Fruit fly (Drosophila melanogaster) whole organism, embryonic: Measurements from ENCODE around the gene CG4650.

Experiments
- ATbp ChIP-seq: fragments of 200-800 bp; sonication (Bioruptor generic); optimal IDR thresholded peaks from 2 replicates; lab custom pipeline; 2017; ENCODE audit warnings: missing biosample characterization, mild to moderate bottlenecking, missing genetic modification characterization, missing genetic modification reagents
- Atf-2 ChIP-seq: fragments of 200-800 bp; sonication (Bioruptor generic); optimal IDR thresholded peaks from 2 replicates; lab custom pipeline; 2016; ENCODE audit warnings: missing biosample characterization, missing genetic modification characterization
- Atf6 ChIP-seq: fragments of 200-800 bp; sonication (Bioruptor generic); IDR thresholded peaks from 2 replicates; pipeline ENCODE4 v1.3.6; 2022; ENCODE audit warnings: missing biosample characterization, missing genetic modification characterization
- BEAF-32 ChIP-seq: fragments of 200-800 bp; sonication (Bioruptor generic); optimal IDR thresholded peaks from 3 replicates; lab custom pipeline; 2017; ENCODE audit warnings: missing biosample characterization, missing genetic modification characterization, mild to moderate bottlenecking, moderate library complexity, missing genetic modification reagents
- CG11085 ChIP-seq: fragments of 200-800 bp; sonication (Bioruptor generic); IDR thresholded peaks from 2 replicates; pipeline ENCODE4 v1.3.6; 2022; ENCODE audit warnings: missing biosample characterization, missing genetic modification characterization
- CG11456 ChIP-seq: fragments of 200-800 bp; sonication (Bioruptor generic); IDR thresholded peaks from 3 replicates; pipeline ENCODE4 v1.3.6; 2022; ENCODE audit warnings: missing biosample characterization, missing genetic modification characterization
- CG12769 ChIP-seq: fragments of 200-800 bp; sonication (Bioruptor generic); optimal IDR thresholded peaks from 2 replicates; lab custom pipeline; 2019; ENCODE audit warnings: missing biosample characterization, mild to moderate bottlenecking, missing genetic modification characterization, moderate library complexity
- CG12942 ChIP-seq: fragments of 200-800 bp; sonication (Bioruptor generic); optimal IDR thresholded peaks from 3 replicates; lab custom pipeline; 2016; ENCODE audit warnings: missing biosample characterization, missing genetic modification characterization
- CG16779 ChIP-seq: fragments of 200-800 bp; sonication (Bioruptor generic); IDR thresholded peaks from 2 replicates; pipeline ENCODE4 v1.3.6; 2022; ENCODE audit warnings: missing biosample characterization, missing genetic modification characterization
- CG2678 ChIP-seq: fragments of 200-800 bp; sonication (Bioruptor generic); optimal IDR thresholded peaks from 3 replicates; lab custom pipeline; 2019; ENCODE audit warnings: missing biosample characterization, mild to moderate bottlenecking, missing genetic modification characterization, moderate library complexity
- CG31365 ChIP-seq: fragments of 200-800 bp; sonication (Bioruptor generic); optimal IDR thresholded peaks from 2 replicates; lab custom pipeline; 2018; ENCODE audit warnings: missing biosample characterization, mild to moderate bottlenecking, missing genetic modification characterization
- CG31388 ChIP-seq: fragments of 200-800 bp; sonication (Bioruptor generic); optimal IDR thresholded peaks from 2 replicates; lab custom pipeline; 2016; ENCODE audit warnings: missing biosample characterization, missing genetic modification characterization
- CG3163 ChIP-seq: fragments of 200-800 bp; sonication (Bioruptor generic); optimal IDR thresholded peaks from 3 replicates; lab custom pipeline; 2016; ENCODE audit warnings: missing biosample characterization, missing genetic modification characterization
- CG32532 ChIP-seq: fragments of 200-800 bp; sonication (Bioruptor generic); IDR thresholded peaks from 2 replicates; pipeline ENCODE4 v1.3.6; 2022; ENCODE audit warnings: missing biosample characterization, missing genetic modification characterization
- CG34376 ChIP-seq: fragments of 200-800 bp; sonication (Bioruptor generic); optimal IDR thresholded peaks from 2 replicates; lab custom pipeline; 2018; ENCODE audit warnings: missing biosample characterization, mild to moderate bottlenecking, missing genetic modification characterization
- CG3726 ChIP-seq: fragments of 200-800 bp; sonication (Bioruptor generic); IDR thresholded peaks from 3 replicates; pipeline ENCODE4, ENCODE4 v1.3.6; 2022; ENCODE audit warnings: missing biosample characterization, missing genetic modification characterization
- CG43689 ChIP-seq: fragments of 200-800 bp; sonication (Bioruptor generic); IDR thresholded peaks from 2 replicates; pipeline ENCODE4 v1.3.6; 2022; ENCODE audit warnings: missing biosample characterization, missing genetic modification characterization
- CG5953 ChIP-seq: fragments of 200-800 bp; sonication (Bioruptor generic); IDR thresholded peaks from 2 replicates; pipeline ENCODE4 v1.3.6; 2022; ENCODE audit warnings: missing biosample characterization, missing genetic modification characterization
- CG6272 ChIP-seq: fragments of 200-800 bp; sonication (Bioruptor generic); IDR thresholded peaks from 2 replicates; pipeline ENCODE4 v1.3.6; 2022; ENCODE audit warnings: missing biosample characterization, missing genetic modification characterization
- D19A ChIP-seq: fragments of 200-800 bp; optimal IDR thresholded peaks from 3 replicates; lab custom pipeline; 2019; ENCODE audit warnings: missing biosample characterization, mild to moderate bottlenecking, missing genetic modification characterization, moderate library complexity
- Dp ChIP-seq: fragments of 200-800 bp; sonication (Bioruptor generic); optimal IDR thresholded peaks from 2 replicates; lab custom pipeline; 2018; ENCODE audit warnings: missing biosample characterization, mild to moderate bottlenecking, missing genetic modification characterization, moderate library complexity
- H2.0 ChIP-seq: fragments of 200-800 bp; sonication (Bioruptor generic); IDR thresholded peaks from 2 replicates; pipeline ENCODE4 v1.3.6; 2022; ENCODE audit warnings: missing biosample characterization, missing genetic modification characterization
- HHEX ChIP-seq: fragments of 200-800 bp; sonication (Bioruptor generic); optimal IDR thresholded peaks from 3 replicates; lab custom pipeline; 2017; ENCODE audit warnings: missing biosample characterization, mild to moderate bottlenecking, missing genetic modification characterization, missing genetic modification reagents
- Hey ChIP-seq: fragments of 200-800 bp; sonication (Bioruptor generic); optimal IDR thresholded peaks from 3 replicates; lab custom pipeline; 2018; ENCODE audit warnings: missing biosample characterization, mild to moderate bottlenecking, missing genetic modification characterization
- Lpt ChIP-seq: fragments of >200 bp; optimal IDR thresholded peaks from 2 replicates; lab custom pipeline; 2018; ENCODE audit warnings: missing biosample characterization, missing genetic modification characterization
- MESR4 ChIP-seq: fragments of 200-800 bp; sonication (Bioruptor generic); optimal IDR thresholded peaks from 2 replicates; lab custom pipeline; 2018; ENCODE audit warnings: missing biosample characterization, mild to moderate bottlenecking, missing genetic modification characterization, moderate library complexity
- Nf-YA ChIP-seq: fragments of 200-800 bp; sonication (Bioruptor generic); IDR thresholded peaks from 2 replicates; pipeline ENCODE4 v1.3.6; 2022; ENCODE audit warnings: missing biosample characterization, missing genetic modification characterization
- Poxn ChIP-seq: fragments of 200-800 bp; sonication (Bioruptor generic); IDR thresholded peaks from 2 replicates; pipeline ENCODE4 v1.3.6; 2022; ENCODE audit warnings: missing biosample characterization, missing genetic modification characterization
- Sox102F ChIP-seq: fragments of 200-800 bp; sonication (Bioruptor generic); optimal IDR thresholded peaks from 2 replicates; lab custom pipeline; 2018; ENCODE audit warnings: missing biosample characterization, mild to moderate bottlenecking, missing genetic modification characterization, moderate library complexity
- Sry-β ChIP-seq: fragments of 200-800 bp; sonication (Bioruptor generic); optimal IDR thresholded peaks from 2 replicates; lab custom pipeline; 2018; ENCODE audit warnings: missing biosample characterization, mild to moderate bottlenecking, missing genetic modification characterization, moderate library complexity
- crp ChIP-seq, 2 experiments: fragments of 200-800 bp; sonication (Bioruptor generic); optimal IDR thresholded peaks; 2 replicates in 1 of 2; 3 replicates in 1 of 2; lab custom pipeline; 2017; ENCODE audit warnings: missing biosample characterization in 2 of 2, missing genetic modification characterization in 2 of 2, mild to moderate bottlenecking in 1 of 2, moderate library complexity in 1 of 2
- ewg ChIP-seq: fragments of 200-800 bp; sonication (Bioruptor generic); optimal IDR thresholded peaks from 3 replicates; lab custom pipeline; 2017; ENCODE audit warnings: mild to moderate bottlenecking, missing biosample characterization, missing genetic modification reagents, missing genetic modification characterization
- fd96Cb ChIP-seq: fragments of 200-800 bp; sonication (Bioruptor generic); optimal IDR thresholded peaks from 2 replicates; lab custom pipeline; 2018; ENCODE audit warnings: missing biosample characterization, mild to moderate bottlenecking, missing genetic modification characterization, moderate library complexity
- kah ChIP-seq: fragments of 200-800 bp; sonication (Bioruptor generic); optimal IDR thresholded peaks from 2 replicates; lab custom pipeline; 2018; ENCODE audit warnings: missing biosample characterization, mild to moderate bottlenecking, missing genetic modification characterization
- ranshi ChIP-seq: fragments of 200-800 bp; sonication (Bioruptor generic); IDR thresholded peaks from 2 replicates; pipeline ENCODE4 v1.3.6; 2022; ENCODE audit warnings: missing biosample characterization, missing genetic modification characterization
- repo ChIP-seq: fragments of 200-800 bp; sonication (Bioruptor generic); optimal IDR thresholded peaks from 2 replicates; lab custom pipeline; 2016; ENCODE audit warnings: missing biosample characterization, missing genetic modification characterization
- salm ChIP-seq: fragments of 200-800 bp; sonication (Bioruptor generic); optimal IDR thresholded peaks from 2 replicates; lab custom pipeline; 2018; ENCODE audit warnings: missing biosample characterization, mild to moderate bottlenecking, missing genetic modification characterization
- sd ChIP-seq: fragments of 200-800 bp; sonication (Bioruptor generic); optimal IDR thresholded peaks from 3 replicates; lab custom pipeline; 2018; ENCODE audit warnings: missing biosample characterization, mild to moderate bottlenecking, missing genetic modification characterization, moderate library complexity
- sens-2 ChIP-seq: fragments of 200-800 bp; sonication (Bioruptor generic); IDR thresholded peaks from 2 replicates; pipeline ENCODE4 v1.3.6; 2022; ENCODE audit warnings: missing biosample characterization, missing genetic modification characterization
- slou ChIP-seq: fragments of 200-800 bp; sonication (Bioruptor generic); optimal IDR thresholded peaks from 3 replicates; lab custom pipeline; 2016; ENCODE audit warnings: missing biosample characterization, missing genetic modification characterization
- sr ChIP-seq: fragments of 200-800 bp; sonication (Bioruptor generic); IDR thresholded peaks from 3 replicates; pipeline ENCODE4 v1.3.6; 2022; ENCODE audit warnings: missing biosample characterization, missing genetic modification characterization
- zen ChIP-seq: fragments of 200-800 bp; sonication (Bioruptor generic); optimal IDR thresholded peaks from 3 replicates; lab custom pipeline; 2018; ENCODE audit warnings: missing biosample characterization, mild to moderate bottlenecking, missing genetic modification characterization, moderate library complexity

Gene CG4650

dm6 chr2L:14784498-14784897 is 9.7 kb upstream of the CG4650 start, which contains the start of gene CG18636:
CG18636 (minus strand) TSS chr2L:14784598.
- TF ChIP-seq Sry-β (GFP tag; lab: Kevin White, UChicago): no peak
- no peak for TF ChIP-seq Lpt (GFP tag; lab: Kevin White, UChicago)
- TF ChIP-seq CG11456 (GFP tag; lab: Robert Waterston, UW): no peak
- no peak for TF ChIP-seq Atf-2 (GFP tag; lab: Kevin White, UChicago)
- no peak for TF ChIP-seq CG43689
- TF ChIP-seq MESR4 (GFP tag; lab: Kevin White, UChicago): no peak
- TF ChIP-seq kah (GFP tag; lab: Kevin White, UChicago): no peak
- TF ChIP-seq ATbp (GFP tag; lab: Kevin White, UChicago): no peak
- TF ChIP-seq D19A: no peak
- TF ChIP-seq ranshi (GFP tag; lab: Robert Waterston, UW): no peak
- TF ChIP-seq CG12942 (GFP tag; lab: Kevin White, UChicago): no peak
- TF ChIP-seq Dp (GFP tag; lab: Kevin White, UChicago): no peak
- TF ChIP-seq Atf6 (GFP tag; lab: Robert Waterston, UW): no peak
- TF ChIP-seq CG6272 (GFP tag; lab: Robert Waterston, UW): no peak
- no peak for TF ChIP-seq repo (GFP tag; lab: Kevin White, UChicago)
- TF ChIP-seq crp (GFP tag; optimal IDR thresholded peaks at IDR 0.05; lab: Kevin White, UChicago): no peak
- TF ChIP-seq CG2678 (tag; lab: Kevin White, UChicago): no peak
- TF ChIP-seq CG3163: no peak

- TF ChIP-seq CG16779 (GFP tag; lab: Robert Waterston, UW): no peak
- TF ChIP-seq CG34376 (GFP tag; lab: Kevin White, UChicago): no peak
- TF ChIP-seq zen: no peak
- TF ChIP-seq slou: no peak
- no peak for TF ChIP-seq fd96Cb (tag; lab: Kevin White, UChicago)
- no peak for TF ChIP-seq CG11456 (GFP tag; lab: Robert Waterston, UW)
- no peak for TF ChIP-seq Poxn (GFP tag; lab: Robert Waterston, UW)
- no peak for TF ChIP-seq Sox102F
- no peak for TF ChIP-seq H2.0
- TF ChIP-seq CG31365 (tag; lab: Kevin White, UChicago): no peak
- no peak for TF ChIP-seq CG12769 (tag; lab: Kevin White, UChicago)
- no peak for TF ChIP-seq Dp (GFP tag; lab: Kevin White, UChicago)
- TF ChIP-seq Hey (tag; lab: Kevin White, UChicago): no peak
- no peak for TF ChIP-seq salm (tag; lab: Kevin White, UChicago)
- TF ChIP-seq HHEX (GFP tag; lab: Kevin White, UChicago): no peak
- TF ChIP-seq sd (tag; lab: Kevin White, UChicago): no peak
- TF ChIP-seq BEAF-32: no peak
- TF ChIP-seq sr: no peak
- no peak for TF ChIP-seq sens-2 (GFP tag; lab: Robert Waterston, UW)
These were observed 9.2 kb downstream of the CG4650 start, which contains the start of gene CG4701 for dm6 chr2L:14765608-14766007. CG4701 (plus strand) TSS chr2L:14765908.

dm6 chr2L:14762465-14762864 is 12.3 kb downstream of the CG4650 start, which contains the start of gene CSN1a:
CSN1a (plus strand) TSS chr2L:14762765.
- TF ChIP-seq CG32532 (GFP tag; lab: Robert Waterston, UW) (no peak), CG31388 (GFP tag; lab: Kevin White, UChicago) (no peak), CG11085 (no peak), ewg (GFP tag; lab: Kevin White, UChicago) (no peak), CG5953 (no peak), Nf-YA (GFP tag; lab: Robert Waterston, UW) (no peak), CG3726 (GFP tag; lab: Robert Waterston, UW) (no peak)
